Worm (Caenorhabditis elegans) whole organism, L1 larva: ENCODE data around the gene hpr-9.

ENCODE experiments used
- ces-1 ChIP-seq: fragments of 150-350 bp; optimal IDR thresholded peaks from 2 replicates; lab custom pipeline; 2014; ENCODE audit warnings: missing biosample characterization, missing genetic modification reagents, missing genetic modification characterization
- efl-3 ChIP-seq: fragments of 200-800 bp; sonication (Bioruptor generic); optimal IDR thresholded peaks from 2 replicates; lab custom pipeline; 2018; ENCODE audit warnings: mild to moderate bottlenecking, missing genetic modification characterization, missing compliant biosample characterization
- lin-15B ChIP-seq: fragments of 150-350 bp; sonication (generic microtip); optimal IDR thresholded peaks from 3 replicates; lab custom pipeline; 2014; ENCODE audit warnings: missing biosample characterization, missing genetic modification characterization
- lin-35 ChIP-seq, 2 experiments: fragments of 150-350 bp; optimal IDR thresholded peaks; 2 replicates each; lab custom pipeline; 2014; ENCODE audit warnings: missing biosample characterization in 2 of 2, missing genetic modification characterization in 2 of 2, missing genetic modification reagents in 2 of 2
- lin-39 ChIP-seq: fragments of 150-350 bp; optimal IDR thresholded peaks from 2 replicates; lab custom pipeline; 2014; ENCODE audit warnings: missing biosample characterization, missing genetic modification reagents, missing genetic modification characterization
- nhr-12 ChIP-seq: sonication (generic microtip); optimal IDR thresholded peaks from 2 replicates; lab custom pipeline; 2017; ENCODE audit warnings: missing biosample characterization, missing genetic modification characterization
- skn-1 ChIP-seq: fragments of 150-350 bp; optimal IDR thresholded peaks from 2 replicates; lab custom pipeline; 2014; ENCODE audit warnings: missing biosample characterization, missing genetic modification characterization
- sup-37 ChIP-seq: fragments of 200-800 bp; sonication (Bioruptor generic); optimal IDR thresholded peaks from 2 replicates; lab custom pipeline; 2018; ENCODE audit warnings: mild to moderate bottlenecking, missing genetic modification characterization, missing compliant biosample characterization
- unc-86 ChIP-seq: sonication (generic microtip); optimal IDR thresholded peaks from 2 replicates; lab custom pipeline; 2016; ENCODE audit warnings: missing genetic modification characterization, missing compliant biosample characterization

- TF ChIP-seq ces-1 (GFP tag; lab: Kevin White, UChicago) (no peak), sup-37 (no peak), lin-35 (GFP tag; optimal IDR thresholded peaks at IDR 0.05; lab: Kevin White, UChicago) (no peak), nhr-12 (tag; lab: Kevin White, UChicago) (no peak), lin-15B (no peak), unc-86 (tag; lab: Kevin White, UChicago) (no peak), efl-3 (no peak), lin-39 (tag; lab: Kevin White, UChicago) (no peak), skn-1 (tag; lab: Kevin White, UChicago) (no peak)
Observed at ce11 chrIII:10656069-10656468, 34.7 kb downstream of the hpr-9 start.
